Worm (Caenorhabditis elegans) whole organism, L1 larva: Measurements from ENCODE around the gene C16A3.6.

Experiments
- aha-1 ChIP-seq: fragments of 150-350 bp; optimal IDR thresholded peaks from 2 replicates; lab custom pipeline; 2014; ENCODE audit warnings: missing biosample characterization, missing genetic modification characterization
- aly-2 ChIP-seq: fragments of 150-350 bp; optimal IDR thresholded peaks from 2 replicates; lab custom pipeline; 2014; ENCODE audit warnings: missing biosample characterization, missing genetic modification characterization
- ama-1 ChIP-seq: fragments of 150-350 bp; optimal IDR thresholded peaks from 2 replicates; lab custom pipeline; 2014
- blmp-1 ChIP-seq: fragments of 150-350 bp; optimal IDR thresholded peaks from 2 replicates; lab custom pipeline; 2014; ENCODE audit warnings: missing biosample characterization, missing genetic modification characterization
- dsc-1 ChIP-seq: sonication (generic microtip); optimal IDR thresholded peaks from 2 replicates; lab custom pipeline; 2016; ENCODE audit warnings: mild to moderate bottlenecking, missing genetic modification characterization, missing compliant biosample characterization
- efl-1 ChIP-seq, 4 experiments: fragments of 150-350 bp; optimal IDR thresholded peaks in 3 of 4; peaks in 1 of 4; 1 replicate in 1 of 4; 2 replicates in 3 of 4; lab custom pipeline; 2014; ENCODE audit warnings: missing biosample characterization in 2 of 4, missing genetic modification characterization in 2 of 4, missing genetic modification reagents in 2 of 4
- egl-27 ChIP-seq, 2 experiments: fragments of 150-350 bp in 1 of 2; sonication (generic microtip); optimal IDR thresholded peaks; 3 replicates each; lab custom pipeline; 2017 to 2018; ENCODE audit warnings: missing biosample characterization in 2 of 2, missing genetic modification characterization in 2 of 2, missing genetic modification reagents in 2 of 2
- elt-3 ChIP-seq, 6 experiments: fragments of 150-350 bp in 1 of 6; sonication (generic microtip); optimal IDR thresholded peaks; 2 replicates each; lab custom pipeline; 2017 to 2018; ENCODE audit warnings: missing biosample characterization in 6 of 6, missing genetic modification characterization in 6 of 6, inconsistent platforms in 1 of 6
- fkh-4 ChIP-seq: sonication (generic microtip); optimal IDR thresholded peaks from 2 replicates; lab custom pipeline; 2016; ENCODE audit warnings: missing compliant biosample characterization, missing genetic modification characterization, borderline replicate concordance
- fkh-8 ChIP-seq: sonication (generic microtip); optimal IDR thresholded peaks from 2 replicates; lab custom pipeline; 2016; ENCODE audit warnings: mild to moderate bottlenecking, missing genetic modification characterization, missing compliant biosample characterization
- grh-1 ChIP-seq: fragments of 200-800 bp; sonication (Bioruptor generic); IDR thresholded peaks from 2 replicates; pipeline ENCODE4 v1.3.6; 2022; ENCODE audit warnings: missing genetic modification reagents, missing genetic modification characterization, missing compliant biosample characterization
- hlh-4 ChIP-seq: sonication (generic microtip); optimal IDR thresholded peaks from 2 replicates; lab custom pipeline; 2016; ENCODE audit warnings: mild to moderate bottlenecking, missing genetic modification characterization, missing compliant biosample characterization
- isw-1 ChIP-seq: fragments of 200-800 bp; sonication (Bioruptor generic); IDR thresholded peaks from 2 replicates; pipeline ENCODE4 v1.3.6; 2022; ENCODE audit warnings: missing genetic modification characterization, missing compliant biosample characterization
- lin-13 ChIP-seq: fragments of 150-350 bp; optimal IDR thresholded peaks from 2 replicates; lab custom pipeline; 2014; ENCODE audit warnings: missing biosample characterization, missing genetic modification reagents, missing genetic modification characterization
- lin-14 ChIP-seq: fragments of 200-800 bp; sonication (Bioruptor generic); optimal IDR thresholded peaks from 2 replicates; lab custom pipeline; 2018; ENCODE audit warnings: mild to moderate bottlenecking, missing genetic modification characterization, moderate library complexity, missing compliant biosample characterization
- lin-35 ChIP-seq, 2 experiments: fragments of 150-350 bp; optimal IDR thresholded peaks; 2 replicates each; lab custom pipeline; 2014; ENCODE audit warnings: missing biosample characterization in 2 of 2, missing genetic modification characterization in 2 of 2, missing genetic modification reagents in 2 of 2
- lin-39 ChIP-seq: fragments of 150-350 bp; optimal IDR thresholded peaks from 2 replicates; lab custom pipeline; 2014; ENCODE audit warnings: missing biosample characterization, missing genetic modification reagents, missing genetic modification characterization
- lsy-2 ChIP-seq, 2 experiments: fragments of 150-350 bp; optimal IDR thresholded peaks; 2 replicates each; lab custom pipeline; 2014; ENCODE audit warnings: missing biosample characterization in 2 of 2, missing genetic modification characterization in 2 of 2
- mab-9 ChIP-seq: fragments of 200-800 bp; sonication (Bioruptor generic); IDR thresholded peaks from 2 replicates; pipeline ENCODE4 v1.3.6; 2022; ENCODE audit warnings: missing genetic modification reagents, missing genetic modification characterization, missing compliant biosample characterization
- mep-1 ChIP-seq: fragments of 150-350 bp; optimal IDR thresholded peaks from 2 replicates; lab custom pipeline; 2014; ENCODE audit warnings: missing biosample characterization, missing genetic modification characterization
- nhr-19 ChIP-seq: fragments of 200-800 bp; sonication (Bioruptor generic); conservative IDR thresholded peaks from 2 replicates; pipeline ENCODE4 v1.3.6; 2022; ENCODE audit warnings: missing genetic modification characterization, missing compliant biosample characterization
- nhr-20 ChIP-seq: sonication (generic microtip); optimal IDR thresholded peaks from 2 replicates; lab custom pipeline; 2016; ENCODE audit warnings: mild to moderate bottlenecking, missing genetic modification characterization, missing compliant biosample characterization
- nhr-28 ChIP-seq: fragments of 150-350 bp; optimal IDR thresholded peaks from 2 replicates; lab custom pipeline; 2014; ENCODE audit warnings: missing biosample characterization, missing genetic modification characterization
- nhr-47 ChIP-seq: sonication (generic microtip); optimal IDR thresholded peaks from 2 replicates; lab custom pipeline; 2016; ENCODE audit warnings: mild to moderate bottlenecking, missing genetic modification characterization, moderate library complexity, missing compliant biosample characterization
- nhr-71 ChIP-seq: sonication (generic microtip); optimal IDR thresholded peaks from 2 replicates; lab custom pipeline; 2016; ENCODE audit warnings: mild to moderate bottlenecking, missing genetic modification characterization, moderate library complexity, missing compliant biosample characterization
- nhr-85 ChIP-seq: sonication (generic microtip); peaks from one replicate; lab custom pipeline; 2016; ENCODE audit warnings: missing genetic modification characterization, inconsistent platforms, missing compliant biosample characterization
- nhr-90 ChIP-seq: sonication (generic microtip); optimal IDR thresholded peaks from 2 replicates; lab custom pipeline; 2016; ENCODE audit warnings: mild to moderate bottlenecking, missing genetic modification characterization, missing compliant biosample characterization; ENCODE audit not compliant: poor library complexity
- rnt-1 ChIP-seq: sonication (generic microtip); optimal IDR thresholded peaks from 2 replicates; lab custom pipeline; 2016; ENCODE audit warnings: mild to moderate bottlenecking, missing genetic modification characterization, moderate library complexity, missing compliant biosample characterization
- snu-23 ChIP-seq: sonication (generic microtip); optimal IDR thresholded peaks from 2 replicates; lab custom pipeline; 2016; ENCODE audit warnings: missing genetic modification characterization, missing compliant biosample characterization
- sox-4 ChIP-seq: sonication (generic microtip); optimal IDR thresholded peaks from 2 replicates; lab custom pipeline; 2016; ENCODE audit warnings: missing genetic modification characterization, missing compliant biosample characterization
- tbx-2 ChIP-seq: sonication (generic microtip); optimal IDR thresholded peaks from 2 replicates; lab custom pipeline; 2016; ENCODE audit warnings: missing genetic modification characterization, missing compliant biosample characterization
- tlp-1 ChIP-seq: fragments of 150-350 bp; optimal IDR thresholded peaks from 2 replicates; lab custom pipeline; 2014; ENCODE audit warnings: missing biosample characterization, missing genetic modification characterization
- unc-62 ChIP-seq: fragments of 150-350 bp; optimal IDR thresholded peaks from 2 replicates; lab custom pipeline; 2014; ENCODE audit warnings: missing biosample characterization, missing genetic modification reagents, missing genetic modification characterization
- vab-15 ChIP-seq: sonication (generic microtip); optimal IDR thresholded peaks from 2 replicates; lab custom pipeline; 2017; ENCODE audit warnings: missing genotype, mild to moderate bottlenecking, missing genetic modification characterization, missing compliant biosample characterization
- xbp-1 ChIP-seq: sonication (generic microtip); optimal IDR thresholded peaks from 2 replicates; lab custom pipeline; 2016; ENCODE audit warnings: missing genetic modification characterization, missing compliant biosample characterization
- ztf-4 ChIP-seq: fragments of 150-350 bp; optimal IDR thresholded peaks from 2 replicates; lab custom pipeline; 2014; ENCODE audit warnings: missing biosample characterization, missing genetic modification characterization

C16A3.6 gene

ce11 chrIII:6415306-6415973, 36.4 kb downstream of the C16A3.6 start, which contains the start of gene nas-4:
Gene nas-4, minus strand, starts transcription at chrIII:6415656.
- TF ChIP-seq nhr-71 (tag; lab: Kevin White, UChicago), result peak; percentile 45
- peak; percentile 5 for TF ChIP-seq nhr-20 (tag; lab: Kevin White, UChicago)
- TF ChIP-seq ama-1 (lab: Kevin White, UChicago), result peak; percentile 38
- TF ChIP-seq fkh-8, result no peak
- peak; percentile 39 for TF ChIP-seq aly-2 (tag; lab: Kevin White, UChicago)
- TF ChIP-seq grh-1 (GFP tag; lab: Robert Waterston, UW), result peak; percentile 32; the same call in 1 of the 2 replicates
- peak; percentile 27 for TF ChIP-seq tbx-2 (tag; lab: Kevin White, UChicago)
- TF ChIP-seq lin-13, result no peak
- peak; percentile 70 for TF ChIP-seq nhr-85
- TF ChIP-seq nhr-90 (tag; lab: Kevin White, UChicago), result peak; percentile 40
- no peak for TF ChIP-seq lsy-2 (tag; optimal IDR thresholded peaks at IDR 0.05; lab: Kevin White, UChicago)
- TF ChIP-seq ztf-4 (tag; lab: Kevin White, UChicago), result peak; percentile 41
- peak; percentile 42 for TF ChIP-seq snu-23 (GFP tag; lab: Kevin White, UChicago)
- TF ChIP-seq nhr-47, result peak; percentile 42
- TF ChIP-seq dsc-1 (tag; lab: Kevin White, UChicago), result peak; percentile 7
- no peak for TF ChIP-seq nhr-28 (tag; lab: Kevin White, UChicago)
- TF ChIP-seq, all 84 proteins: peak for 12

ce11 chrIII:6418254-6418653, 39.2 kb downstream of the C16A3.6 start:
- TF ChIP-seq nhr-85 (peak; percentile 75), lin-39 (tag; lab: Kevin White, UChicago) (no peak)

ce11 chrIII:6419409-6419944, 40.5 kb downstream of the C16A3.6 start, which contains the start of gene atgl-1:
Gene atgl-1, minus strand, starts transcription at chrIII:6419459.
- TF ChIP-seq efl-1 (optimal IDR thresholded peaks at IDR 0.05; lab: Kevin White, UChicago), result no peak
- TF ChIP-seq efl-1 (GFP tag; optimal IDR thresholded peaks at IDR 0.05 in 1 of 2; lab: Kevin White, UChicago), result peak in 1 of 2 experiments; percentile 51
- peak; percentile 62 for TF ChIP-seq lin-14
- no peak for TF ChIP-seq hlh-4
- peak; percentile 46 for TF ChIP-seq blmp-1 (tag; lab: Kevin White, UChicago)
- peak; percentile 37 for TF ChIP-seq nhr-71 (tag; lab: Kevin White, UChicago)
- TF ChIP-seq vab-15 (tag; lab: Kevin White, UChicago), result no peak
- no peak for TF ChIP-seq grh-1 (GFP tag; lab: Robert Waterston, UW)
- TF ChIP-seq sox-4 (tag; lab: Kevin White, UChicago), result no peak
- no peak for TF ChIP-seq mab-9 (GFP tag; lab: Robert Waterston, UW)
- TF ChIP-seq egl-27 (tag; optimal IDR thresholded peaks at IDR 0.05; lab: Kevin White, UChicago), result no peak
- no peak for TF ChIP-seq aha-1 (tag; lab: Kevin White, UChicago)
- no peak for TF ChIP-seq lsy-2 (tag; optimal IDR thresholded peaks at IDR 0.05; lab: Kevin White, UChicago)
- peak; percentile 3 for TF ChIP-seq nhr-20 (tag; lab: Kevin White, UChicago)
- no peak for TF ChIP-seq isw-1 (GFP tag; lab: Robert Waterston, UW)
- peak; percentile 84 for TF ChIP-seq nhr-85
- no peak for TF ChIP-seq xbp-1 (tag; lab: Kevin White, UChicago)
- TF ChIP-seq elt-3 (tag; optimal IDR thresholded peaks at IDR 0.05; lab: Kevin White, UChicago), result peak in 1 of 6 experiments; percentile 18
- no peak for TF ChIP-seq nhr-28 (tag; lab: Kevin White, UChicago)
- TF ChIP-seq lin-13, result no peak

- TF ChIP-seq xbp-1 (tag; lab: Kevin White, UChicago), result no peak
- no peak for TF ChIP-seq unc-62 (GFP tag; lab: Kevin White, UChicago)
- TF ChIP-seq nhr-71 (tag; lab: Kevin White, UChicago), result no peak
- TF ChIP-seq fkh-4 (tag; lab: Kevin White, UChicago), result peak; percentile 42
- peak; percentile 34 for TF ChIP-seq lin-14
- TF ChIP-seq tlp-1 (tag; lab: Kevin White, UChicago), result no peak
- peak; percentile 14 for TF ChIP-seq nhr-90 (tag; lab: Kevin White, UChicago)
- peak; percentile 42 for TF ChIP-seq nhr-19
- peak in 1 of 2 experiments; percentile 45 for TF ChIP-seq lin-35 (GFP tag; optimal IDR thresholded peaks at IDR 0.05; lab: Kevin White, UChicago)
- TF ChIP-seq lsy-2 (tag; optimal IDR thresholded peaks at IDR 0.05; lab: Kevin White, UChicago), result no peak
- TF ChIP-seq rnt-1 (tag; lab: Kevin White, UChicago), result peak; percentile 10
- TF ChIP-seq ama-1 (lab: Kevin White, UChicago), result peak; percentile 65
- peak in 1 of 6 experiments; percentile 6 for TF ChIP-seq elt-3 (tag; optimal IDR thresholded peaks at IDR 0.05; lab: Kevin White, UChicago)
- TF ChIP-seq blmp-1 (tag; lab: Kevin White, UChicago), result peak; percentile 50
- TF ChIP-seq dsc-1 (tag; lab: Kevin White, UChicago), result peak; percentile 69
- peak; percentile 32 for TF ChIP-seq mep-1 (tag; lab: Kevin White, UChicago)
These were observed 41.2 kb downstream of the C16A3.6 start for ce11 chrIII:6420201-6420600.
